Worm (Caenorhabditis elegans): ENCODE measurements around the gene set-4.

The set-4 gene

DNA sequence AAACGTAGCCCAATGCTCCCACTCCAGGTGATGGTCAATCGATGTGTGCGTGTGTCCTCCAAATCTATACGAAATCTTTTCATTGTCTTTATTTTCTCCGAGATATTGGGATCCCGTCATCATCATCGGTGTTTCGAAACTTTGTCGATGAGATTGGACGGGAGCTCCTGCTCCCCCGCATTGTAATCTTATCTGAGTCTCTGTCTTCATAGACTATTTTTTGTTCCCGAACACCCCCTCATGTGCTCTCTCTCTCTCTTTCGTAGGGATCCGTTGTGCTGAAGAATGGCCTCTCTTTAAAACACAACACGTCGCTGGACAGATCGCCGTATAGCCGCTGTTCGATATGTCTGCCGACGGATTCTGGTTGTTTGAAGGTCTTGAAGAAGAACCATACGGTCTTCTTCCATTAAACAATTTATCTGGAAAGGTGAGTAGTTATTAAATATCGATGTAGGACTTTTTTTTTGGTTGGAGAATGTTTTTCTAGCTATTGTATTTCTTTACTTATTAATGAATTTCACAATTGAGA lies 27.9 kb downstream of the set-4 start, which contains the start of gene C29F5.1:
Gene C29F5.1, plus strand, starts transcription at position 317 of the 532 bp plus-strand sequence.
- TF ChIP-seq blmp-1 (tag; optimal IDR thresholded peaks at IDR 0.05): no peak
- no peak for TF ChIP-seq mep-1 (tag; optimal IDR thresholded peaks at IDR 0.05)
- TF ChIP-seq ceh-39 (tag; optimal IDR thresholded peaks at IDR 0.05): no peak
- peak; percentile 31 for TF ChIP-seq unc-62 (GFP tag; optimal IDR thresholded peaks at IDR 0.05)
- peak; percentile 17 for TF ChIP-seq unc-120 (tag; optimal IDR thresholded peaks at IDR 0.05; ENCODE audit: poor library complexity, severe bottlenecking)
- no peak for TF ChIP-seq mls-2 (tag; optimal IDR thresholded peaks at IDR 0.05)
- TF ChIP-seq sptf-1 (tag; optimal IDR thresholded peaks at IDR 0.05): no peak
- no peak for TF ChIP-seq snpc-4 (tag; optimal IDR thresholded peaks at IDR 0.05)
- TF ChIP-seq ham-2 (GFP tag; optimal IDR thresholded peaks at IDR 0.05): no peak
- no peak for TF ChIP-seq ces-1 (GFP tag; optimal IDR thresholded peaks at IDR 0.05)
- no peak for TF ChIP-seq elt-1 (tag; optimal IDR thresholded peaks at IDR 0.05; ENCODE audit: borderline replicate concordance, insufficient read depth)
- no peak for TF ChIP-seq M03D4.4 (tag; optimal IDR thresholded peaks at IDR 0.05)
- no peak for TF ChIP-seq ceh-43 (GFP tag; optimal IDR thresholded peaks at IDR 0.05)
- peak; percentile 70 for TF ChIP-seq hlh-1 (tag; optimal IDR thresholded peaks at IDR 0.05)

DNA sequence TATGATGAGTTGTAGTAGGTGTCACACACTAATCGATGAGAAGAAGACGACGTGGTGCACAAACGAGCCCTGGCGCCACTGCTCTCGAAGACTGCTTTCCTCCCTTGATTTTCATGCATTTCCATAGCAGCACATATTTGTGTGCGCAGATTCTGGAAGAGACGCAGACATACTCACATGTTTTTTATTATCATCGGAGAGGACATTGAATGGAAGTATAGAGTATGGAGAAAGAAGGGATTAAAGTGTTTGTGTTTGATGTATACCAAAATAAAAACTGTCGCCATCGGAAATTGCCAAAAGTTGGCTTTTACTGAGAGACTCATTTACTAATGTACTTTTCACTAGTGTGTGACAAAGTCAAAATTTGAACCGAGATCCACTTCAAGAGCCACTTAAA lies 36.9 kb downstream of the set-4 start, which contains the start of gene mps-1:
Gene mps-1, minus strand, starts transcription at position 101 of the 400 bp plus-strand sequence.
- TF ChIP-seq lin-32 (GFP tag; optimal IDR thresholded peaks at IDR 0.05): no peak
- no peak for TF ChIP-seq nhr-237 (tag; optimal IDR thresholded peaks at IDR 0.05)
- TF ChIP-seq hlh-1 (tag; optimal IDR thresholded peaks at IDR 0.05): no peak
- TF ChIP-seq M03D4.4 (tag; optimal IDR thresholded peaks at IDR 0.05): no peak
- no peak for TF ChIP-seq unc-39 (tag; optimal IDR thresholded peaks at IDR 0.05)
- no peak for TF ChIP-seq blmp-1 (tag; optimal IDR thresholded peaks at IDR 0.05)
- TF ChIP-seq lsy-2 (tag; optimal IDR thresholded peaks at IDR 0.05): no peak
- no peak for TF ChIP-seq bed-3 (GFP tag; optimal IDR thresholded peaks at IDR 0.05)

DNA sequence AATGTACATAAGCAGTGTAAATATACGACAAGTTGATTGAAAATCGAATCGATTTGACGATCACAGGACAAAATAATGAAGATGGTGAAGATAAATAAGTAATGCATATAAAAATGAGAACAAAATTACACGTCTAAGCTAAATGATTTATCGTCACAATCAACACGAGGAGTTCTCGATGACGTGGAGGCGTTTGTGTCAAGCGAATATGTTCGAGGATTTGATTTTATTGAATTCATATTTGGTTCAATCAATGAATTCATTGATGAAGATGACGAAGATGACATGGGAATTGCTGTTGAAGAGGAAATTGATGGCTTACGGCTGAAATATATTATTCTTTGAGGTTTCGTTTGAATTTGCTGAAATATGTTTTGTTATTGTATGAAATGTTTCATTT lies 38.6 kb downstream of the set-4 start, which contains the start of gene nyn-3:
Gene nyn-3, minus strand, starts transcription at position 101 of the 400 bp plus-strand sequence.
- no peak for TF ChIP-seq elt-1 (tag; optimal IDR thresholded peaks at IDR 0.05; ENCODE audit: borderline replicate concordance, insufficient read depth)

DNA sequence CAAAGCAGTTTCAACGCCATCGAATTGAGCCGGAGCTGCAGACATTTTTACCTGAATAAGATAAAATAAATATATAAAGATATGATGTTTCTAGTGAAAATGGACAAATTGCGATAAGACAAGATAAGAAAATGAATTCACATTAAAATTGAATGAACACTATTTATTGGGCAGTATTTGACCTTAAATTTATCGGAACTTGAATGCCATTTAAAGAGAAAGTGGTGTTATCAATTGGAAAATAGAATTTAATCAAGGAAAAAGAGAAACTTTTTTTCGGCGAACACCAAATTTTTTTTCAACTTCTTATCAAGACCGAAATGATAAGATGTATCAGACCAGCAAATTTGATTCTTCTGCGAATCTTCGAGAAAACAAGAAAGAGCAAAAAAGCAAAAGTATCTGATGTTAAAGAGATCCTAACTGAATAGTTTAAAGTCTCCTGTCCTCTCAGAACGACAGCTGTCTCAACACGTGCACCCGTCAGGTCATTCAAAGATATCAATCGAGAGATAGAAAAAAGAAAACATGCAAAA lies 41.0 kb downstream of the set-4 start, which contains the start of gene upb-1:
Gene upb-1, minus strand, starts transcription at position 51 of the 536 bp plus-strand sequence.
- TF ChIP-seq elt-3 (tag; optimal IDR thresholded peaks at IDR 0.05): no peak
- TF ChIP-seq nhr-28 (tag; optimal IDR thresholded peaks at IDR 0.05): no peak
- TF ChIP-seq unc-62 (GFP tag; optimal IDR thresholded peaks at IDR 0.05): peak; percentile 90
- TF ChIP-seq unc-39 (tag; optimal IDR thresholded peaks at IDR 0.05): no peak
- no peak for TF ChIP-seq drap-1 (GFP tag; optimal IDR thresholded peaks at IDR 0.05)
- TF ChIP-seq mls-2 (tag; optimal IDR thresholded peaks at IDR 0.05): no peak
- no peak for TF ChIP-seq ceh-83 (GFP tag; optimal IDR thresholded peaks at IDR 0.05)
- TF ChIP-seq hlh-1 (tag; optimal IDR thresholded peaks at IDR 0.05): peak; percentile 100

DNA sequence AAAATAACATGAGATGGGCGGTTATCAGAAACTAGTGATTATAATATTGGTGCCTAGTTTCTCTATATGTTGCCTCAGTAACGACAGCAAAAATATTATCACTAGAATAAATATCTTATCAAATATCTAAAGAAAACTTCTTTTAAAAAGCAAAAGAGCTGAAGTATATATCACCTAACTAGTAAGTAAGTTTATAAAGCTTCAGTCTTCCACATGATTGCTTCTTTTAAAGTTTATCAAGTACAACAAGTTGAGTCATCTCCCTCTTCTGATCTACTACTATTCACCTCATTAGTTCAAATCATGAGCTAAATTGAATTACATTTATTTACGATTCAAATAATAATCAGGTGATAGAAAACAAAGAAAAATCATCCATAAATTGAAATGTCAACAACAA lies 43.0 kb downstream of the set-4 start:
- TF ChIP-seq drap-1 (GFP tag; optimal IDR thresholded peaks at IDR 0.05) (no peak), flh-1 (GFP tag; optimal IDR thresholded peaks at IDR 0.05) (no peak), nhr-12 (tag; optimal IDR thresholded peaks at IDR 0.05) (no peak), sptf-1 (tag; optimal IDR thresholded peaks at IDR 0.05) (no peak), ham-2 (GFP tag; optimal IDR thresholded peaks at IDR 0.05) (no peak), blmp-1 (tag; optimal IDR thresholded peaks at IDR 0.05) (no peak), nhr-237 (tag; optimal IDR thresholded peaks at IDR 0.05) (no peak), unc-62 (GFP tag; optimal IDR thresholded peaks at IDR 0.05) (no peak), cnd-1 (tag; optimal IDR thresholded peaks at IDR 0.05) (no peak), lsy-2 (tag; optimal IDR thresholded peaks at IDR 0.05) (no peak), mls-2 (tag; optimal IDR thresholded peaks at IDR 0.05) (no peak), unc-39 (tag; optimal IDR thresholded peaks at IDR 0.05) (no peak), snpc-4 (tag; optimal IDR thresholded peaks at IDR 0.05) (no peak), mab-5 (tag; optimal IDR thresholded peaks at IDR 0.05) (no peak)

DNA sequence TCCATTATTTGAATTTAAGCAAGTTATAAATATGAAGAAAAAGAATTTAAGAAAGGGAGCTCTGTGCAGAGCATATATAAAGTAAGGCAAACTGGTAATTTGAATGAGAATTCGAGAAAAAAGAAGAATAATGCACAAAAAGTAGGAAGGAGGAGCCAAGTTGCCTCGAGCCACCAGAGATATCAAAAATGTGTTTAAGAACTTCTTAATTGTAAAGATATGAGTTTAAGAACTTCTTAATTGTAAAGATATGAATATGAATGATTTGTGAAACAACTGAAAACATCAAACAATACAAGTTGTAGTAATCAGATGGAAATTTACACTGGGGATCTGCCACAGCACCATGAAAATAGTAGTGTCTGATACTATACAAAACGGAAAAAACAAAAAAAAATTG lies 44.3 kb downstream of the set-4 start, which contains the start of gene F13H8.6:
Gene F13H8.6, minus strand, starts transcription at position 101 of the 400 bp plus-strand sequence.
- TF ChIP-seq elt-1 (tag; optimal IDR thresholded peaks at IDR 0.05; ENCODE audit: borderline replicate concordance, insufficient read depth): no peak
- TF ChIP-seq lsy-2 (tag; optimal IDR thresholded peaks at IDR 0.05): no peak
- TF ChIP-seq tbx-8 (GFP tag; optimal IDR thresholded peaks at IDR 0.05): no peak
- no peak for TF ChIP-seq mls-2 (tag; optimal IDR thresholded peaks at IDR 0.05)
- no peak for TF ChIP-seq nhr-2 (tag; optimal IDR thresholded peaks at IDR 0.05)
- TF ChIP-seq zip-8 (tag; optimal IDR thresholded peaks at IDR 0.05): no peak
- no peak for TF ChIP-seq unc-62 (GFP tag; optimal IDR thresholded peaks at IDR 0.05)
- TF ChIP-seq ceh-43 (GFP tag; optimal IDR thresholded peaks at IDR 0.05): no peak
- TF ChIP-seq bed-3 (GFP tag; optimal IDR thresholded peaks at IDR 0.05): no peak
- TF ChIP-seq unc-39 (tag; optimal IDR thresholded peaks at IDR 0.05): no peak
- no peak for TF ChIP-seq unc-120 (tag; optimal IDR thresholded peaks at IDR 0.05; ENCODE audit: poor library complexity, severe bottlenecking)
